Worm (Caenorhabditis elegans): Measurements from ENCODE around the gene ZK593.3.

DNA sequence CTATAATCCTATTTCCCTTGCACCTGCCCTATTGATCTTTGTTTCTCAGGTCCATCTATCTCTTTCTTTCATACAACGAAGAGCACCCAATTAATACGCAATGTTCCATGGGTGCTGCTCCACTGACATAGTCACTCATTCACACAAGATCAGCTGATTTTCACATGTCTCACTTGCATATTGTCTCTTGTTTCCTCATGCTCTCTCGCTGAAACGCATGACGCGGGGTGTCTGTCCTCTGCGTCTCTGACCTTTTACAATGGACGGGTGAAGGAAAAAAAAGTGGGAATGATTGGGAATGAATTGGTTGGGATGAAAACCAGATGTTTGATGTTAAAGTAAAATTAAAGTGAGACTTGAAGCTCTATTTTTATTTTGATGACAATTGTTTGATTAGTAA lies 19.8 kb downstream of the ZK593.3 start:
- TF ChIP-seq him-1 (tag; optimal IDR thresholded peaks at IDR 0.05) (peak; percentile 70), dao-5 (tag; optimal IDR thresholded peaks at IDR 0.05) (no peak), W03F9.2 (tag; optimal IDR thresholded peaks at IDR 0.05) (peak; percentile 81)

All from whole organism, L4/young adult.